Worm (Caenorhabditis elegans) whole organism, young adult: Measurements from ENCODE around the gene crp-1.

Experiments used
- B0261.1 ChIP-seq: sonication (generic microtip); optimal IDR thresholded peaks from 2 replicates; lab custom pipeline; 2016; ENCODE audit warnings: mild to moderate bottlenecking, missing genetic modification characterization, moderate library complexity, missing compliant biosample characterization
- C17E4.6 ChIP-seq: fragments of 200-800 bp; sonication (Bioruptor generic); IDR thresholded peaks from 2 replicates; pipeline ENCODE4 v1.3.6; 2022; ENCODE audit warnings: missing genetic modification reagents, missing genetic modification characterization, missing compliant biosample characterization
- D2030.7 ChIP-seq: fragments of 200-800 bp; sonication (Bioruptor generic); IDR thresholded peaks from 2 replicates; pipeline ENCODE4 v1.3.6; 2022; ENCODE audit warnings: missing genetic modification reagents, missing genetic modification characterization, missing compliant biosample characterization
- F23B12.7 ChIP-seq: sonication (generic microtip); optimal IDR thresholded peaks from 2 replicates; lab custom pipeline; 2017; ENCODE audit warnings: missing genetic modification characterization, mild to moderate bottlenecking, missing compliant biosample characterization, antibody characterized with exemption, moderate library complexity; ENCODE audit not compliant: insufficient read depth
- F57C9.4 ChIP-seq: sonication (generic microtip); optimal IDR thresholded peaks from 2 replicates; lab custom pipeline; 2017; ENCODE audit warnings: mild to moderate bottlenecking, missing genetic modification characterization, missing compliant biosample characterization
- K11D2.4 ChIP-seq: fragments of 200-800 bp; sonication (Bioruptor generic); IDR thresholded peaks from 2 replicates; pipeline ENCODE4 v1.3.6; 2022; ENCODE audit warnings: missing genetic modification reagents, missing genetic modification characterization, missing compliant biosample characterization
- Y67H2A.10 ChIP-seq: fragments of 200-800 bp; sonication (Bioruptor generic); conservative IDR thresholded peaks from 2 replicates; pipeline ENCODE4 v1.3.6; 2022; ENCODE audit warnings: missing genetic modification reagents, missing genetic modification characterization, missing compliant biosample characterization
- Y95B8A.8 ChIP-seq: fragments of 200-800 bp; sonication (Bioruptor generic); IDR thresholded peaks from 2 replicates; pipeline ENCODE4 v1.3.6; 2022; ENCODE audit warnings: missing genetic modification reagents, missing genetic modification characterization, missing compliant biosample characterization
- ZK185.1 ChIP-seq: sonication (generic microtip); optimal IDR thresholded peaks from 2 replicates; lab custom pipeline; 2016; ENCODE audit warnings: mild to moderate bottlenecking, missing genetic modification characterization, missing compliant biosample characterization; ENCODE audit not compliant: poor library complexity, severe bottlenecking
- attf-6 ChIP-seq: fragments of 200-800 bp; sonication (Bioruptor generic); IDR thresholded peaks from 2 replicates; pipeline ENCODE4 v1.3.6; 2022; ENCODE audit warnings: missing genetic modification reagents, missing genetic modification characterization, missing compliant biosample characterization
- cebp-2 ChIP-seq: fragments of 200-800 bp; sonication (Bioruptor generic); IDR thresholded peaks from 2 replicates; pipeline ENCODE4 v1.3.6; 2022; ENCODE audit warnings: missing genetic modification characterization, missing compliant biosample characterization
- ceh-100 ChIP-seq: fragments of 200-800 bp; sonication (Bioruptor generic); IDR thresholded peaks from 2 replicates; pipeline ENCODE4 v1.3.6; 2022; ENCODE audit warnings: missing genetic modification reagents, missing genetic modification characterization, missing compliant biosample characterization
- dox-1 ChIP-seq: fragments of 200-800 bp; sonication (Bioruptor generic); IDR thresholded peaks from 2 replicates; pipeline ENCODE4 v1.3.6; 2022; ENCODE audit warnings: missing genetic modification reagents, missing genetic modification characterization, missing compliant biosample characterization
- dpff-1 ChIP-seq: sonication (generic microtip); optimal IDR thresholded peaks from 2 replicates; lab custom pipeline; 2017; ENCODE audit warnings: mild to moderate bottlenecking, missing genetic modification characterization, missing compliant biosample characterization
- egl-18 ChIP-seq: fragments of 200-800 bp; sonication (Bioruptor generic); IDR thresholded peaks from 2 replicates; pipeline ENCODE4 v1.3.6; 2022; ENCODE audit warnings: missing genetic modification reagents, missing genetic modification characterization, missing compliant biosample characterization
- egrh-3 ChIP-seq: fragments of 200-800 bp; sonication (Bioruptor generic); IDR thresholded peaks from 2 replicates; pipeline ENCODE4 v1.3.6; 2022; ENCODE audit warnings: missing genetic modification reagents, missing genetic modification characterization, missing compliant biosample characterization
- gei-17 ChIP-seq: fragments of 200-800 bp; sonication (Bioruptor generic); optimal IDR thresholded peaks from 2 replicates; lab custom pipeline; 2018; ENCODE audit warnings: mild to moderate bottlenecking, missing genetic modification characterization, missing compliant biosample characterization
- him-1 ChIP-seq: sonication (generic microtip); optimal IDR thresholded peaks from 2 replicates; lab custom pipeline; 2016; ENCODE audit warnings: missing genotype, missing genetic modification reagents, missing genetic modification characterization, missing compliant biosample characterization
- hlh-12 ChIP-seq: sonication (generic microtip); optimal IDR thresholded peaks from 2 replicates; lab custom pipeline; 2016; ENCODE audit warnings: missing genetic modification characterization, missing compliant biosample characterization
- hlh-26 ChIP-seq: fragments of 200-800 bp; sonication (Bioruptor generic); conservative IDR thresholded peaks from 2 replicates; pipeline ENCODE4 v1.3.6; 2022; ENCODE audit warnings: missing genetic modification reagents, missing genetic modification characterization, missing compliant biosample characterization
- hmg-20 ChIP-seq: fragments of 200-800 bp; sonication (Bioruptor generic); IDR thresholded peaks from 2 replicates; pipeline ENCODE4 v1.3.6; 2022; ENCODE audit warnings: missing genetic modification reagents, missing genetic modification characterization, missing compliant biosample characterization
- hrde-1 ChIP-seq: sonication (generic microtip); optimal IDR thresholded peaks from 2 replicates; lab custom pipeline; 2016; ENCODE audit warnings: missing genetic modification characterization, mild to moderate bottlenecking, missing compliant biosample characterization, moderate library complexity, missing genotype, missing genetic modification reagents, borderline replicate concordance
- hsf-1 ChIP-seq: fragments of 200-800 bp; sonication (Bioruptor generic); IDR thresholded peaks from 2 replicates; pipeline ENCODE4 v1.3.6; 2022; ENCODE audit warnings: missing genetic modification reagents, missing genetic modification characterization, missing compliant biosample characterization
- let-607 ChIP-seq, 2 experiments: fragments of 200-800 bp in 1 of 2; sonication (Bioruptor generic) in 1 of 2; sonication (generic microtip) in 1 of 2; optimal IDR thresholded peaks; 2 replicates each; lab custom pipeline; 2016 to 2018; ENCODE audit warnings: mild to moderate bottlenecking in 2 of 2, missing compliant biosample characterization in 2 of 2, missing genetic modification characterization in 2 of 2, moderate library complexity in 2 of 2, missing genotype in 1 of 2
- lin-26 ChIP-seq: fragments of 200-800 bp; sonication (Bioruptor generic); IDR thresholded peaks from 2 replicates; pipeline ENCODE4 v1.3.6; 2022; ENCODE audit warnings: missing genetic modification reagents, missing genetic modification characterization, missing compliant biosample characterization
- lin-35 ChIP-seq, 3 experiments: fragments of 150-350 bp in 2 of 3; sonication (generic microtip) in 1 of 3; optimal IDR thresholded peaks; 2 replicates each; lab custom pipeline; 2014 to 2018; ENCODE audit warnings: missing biosample characterization in 3 of 3, missing genetic modification characterization in 3 of 3, missing genetic modification reagents in 3 of 3
- madf-3 ChIP-seq: fragments of 200-800 bp; sonication (Bioruptor generic); IDR thresholded peaks from 2 replicates; pipeline ENCODE4 v1.3.6; 2022; ENCODE audit warnings: missing genetic modification reagents, missing genetic modification characterization, missing compliant biosample characterization
- madf-8 ChIP-seq: fragments of 200-800 bp; sonication (Bioruptor generic); conservative IDR thresholded peaks from 2 replicates; pipeline ENCODE4 v1.3.6; 2022; ENCODE audit warnings: missing genetic modification reagents, missing genetic modification characterization, missing compliant biosample characterization
- nfyb-1 ChIP-seq: fragments of 200-800 bp; sonication (Bioruptor generic); IDR thresholded peaks from 2 replicates; pipeline ENCODE4 v1.3.6; 2022; ENCODE audit warnings: missing genetic modification reagents, missing genetic modification characterization, missing compliant biosample characterization
- nhr-179 ChIP-seq: sonication (generic microtip); optimal IDR thresholded peaks from 2 replicates; lab custom pipeline; 2016; ENCODE audit warnings: mild to moderate bottlenecking, missing genetic modification characterization, missing compliant biosample characterization
- nhr-80 ChIP-seq: sonication (generic microtip); optimal IDR thresholded peaks from 2 replicates; lab custom pipeline; 2016; ENCODE audit warnings: missing genetic modification characterization, missing compliant biosample characterization
- sea-2 ChIP-seq: fragments of 200-800 bp; sonication (Bioruptor generic); IDR thresholded peaks from 2 replicates; pipeline ENCODE4 v1.3.6; 2022; ENCODE audit warnings: missing genetic modification characterization, missing compliant biosample characterization
- snpc-1.3 ChIP-seq: sonication (generic microtip); optimal IDR thresholded peaks from 2 replicates; lab custom pipeline; 2017; ENCODE audit warnings: missing genetic modification characterization, mild to moderate bottlenecking, missing compliant biosample characterization, antibody characterized with exemption, moderate library complexity, missing genotype, missing genetic modification reagents; ENCODE audit not compliant: insufficient read depth
- snpc-4 ChIP-seq, 5 experiments: fragments of 150-350 bp in 1 of 5; sonication (generic microtip) in 4 of 5; optimal IDR thresholded peaks; 2 replicates each; lab custom pipeline; 2014 to 2018; ENCODE audit warnings: missing genetic modification characterization in 5 of 5, missing biosample characterization in 3 of 5, antibody characterized with exemption in 2 of 5, mild to moderate bottlenecking in 2 of 5, missing compliant biosample characterization in 2 of 5, missing genotype in 2 of 5, moderate library complexity in 2 of 5, missing genetic modification reagents in 1 of 5
- somi-1 ChIP-seq: fragments of 200-800 bp; sonication (Bioruptor generic); optimal IDR thresholded peaks from 2 replicates; lab custom pipeline; 2018; ENCODE audit warnings: mild to moderate bottlenecking, missing genetic modification characterization, missing compliant biosample characterization
- unc-62 ChIP-seq: fragments of 150-350 bp; optimal IDR thresholded peaks from 2 replicates; lab custom pipeline; 2014; ENCODE audit warnings: missing biosample characterization, missing genetic modification reagents, missing genetic modification characterization
- ztf-26 ChIP-seq: sonication (generic microtip); optimal IDR thresholded peaks from 2 replicates; lab custom pipeline; 2017; ENCODE audit warnings: missing genetic modification characterization, missing compliant biosample characterization

Gene crp-1

DNA sequence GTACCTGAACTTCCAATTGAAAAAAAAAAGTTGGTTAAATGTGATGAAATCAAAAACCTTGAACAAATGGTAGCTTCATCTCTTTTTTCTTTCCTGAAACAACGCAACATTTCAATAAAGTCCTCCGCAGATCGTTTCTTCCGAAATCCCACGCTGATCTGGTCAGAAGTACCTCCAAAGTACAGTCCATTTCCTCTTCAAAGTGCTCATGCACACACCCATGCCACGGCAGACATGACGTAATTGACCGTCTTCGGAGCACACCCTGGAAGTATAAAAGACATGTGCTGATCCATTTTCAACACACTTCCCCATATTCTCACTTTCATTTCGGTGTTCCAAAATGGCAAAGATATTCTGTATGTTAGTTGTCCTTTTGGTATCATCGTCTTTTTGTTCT lies 25.5 kb downstream of the crp-1 start, which contains the start of gene C35A5.10:
TSS of gene C35A5.10 (plus strand) at position 301 of the 400 bp plus-strand sequence.
- TF ChIP-seq snpc-1.3 (tag; lab: Kevin White, UChicago): no peak
- TF ChIP-seq lin-26 (GFP tag; lab: Robert Waterston, UW): no peak
- TF ChIP-seq ceh-100 (GFP tag; lab: Robert Waterston, UW): no peak

DNA sequence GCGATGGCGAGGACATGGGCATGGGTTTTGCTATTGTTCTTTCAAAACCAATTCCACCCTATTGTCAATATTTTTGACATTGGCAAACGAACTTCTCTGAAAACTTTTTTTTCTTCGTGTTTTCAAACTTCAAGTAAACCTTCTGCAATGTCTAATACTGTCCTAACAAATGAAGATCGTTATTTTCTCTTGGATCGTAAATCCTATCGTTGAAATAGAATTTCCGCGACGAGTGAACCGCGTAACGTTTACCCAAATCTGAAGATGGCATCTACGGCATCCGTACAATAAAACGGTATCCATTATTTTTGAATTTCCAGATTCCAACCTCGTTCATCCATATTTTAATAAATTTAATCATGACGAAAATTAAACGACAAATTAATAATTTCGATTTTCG lies 27.2 kb downstream of the crp-1 start, which contains the start of gene C35A5.5:
TSS of gene C35A5.5 (plus strand) at position 301 of the 400 bp plus-strand sequence.
- TF ChIP-seq nfyb-1 (GFP tag; lab: Robert Waterston, UW) (no peak), lin-26 (GFP tag; lab: Robert Waterston, UW) (no peak), hlh-12 (tag; lab: Kevin White, UChicago) (no peak), sea-2 (GFP tag; lab: Robert Waterston, UW) (no peak), hmg-20 (GFP tag; lab: Robert Waterston, UW) (no peak), nhr-80 (tag; lab: Kevin White, UChicago) (no peak), hrde-1 (tag; lab: Kevin White, UChicago) (no peak)

DNA sequence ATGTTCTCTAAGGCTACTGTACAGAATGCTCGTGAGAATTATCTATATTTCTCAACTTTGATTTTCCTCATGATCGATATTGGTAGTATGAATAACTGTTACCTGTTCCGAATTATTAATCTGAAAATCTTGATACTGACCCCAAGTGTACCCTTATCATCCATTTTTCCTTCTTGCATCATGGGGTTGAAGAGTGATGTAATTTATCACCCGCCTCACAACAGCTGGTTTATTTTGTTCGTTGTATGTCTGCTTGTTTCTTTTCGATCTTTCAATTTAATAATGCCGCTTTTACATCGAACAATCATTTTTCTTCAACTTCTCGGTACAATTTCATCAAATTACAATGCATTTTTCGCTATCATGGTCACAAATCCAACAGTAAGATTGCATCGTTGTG lies 30.5 kb downstream of the crp-1 start, which contains the start of gene C35A5.6:
TSS of gene C35A5.6 (plus strand) at position 283 of the 400 bp plus-strand sequence.
- TF ChIP-seq dpff-1 (tag; lab: Kevin White, UChicago): no peak
- TF ChIP-seq lin-35 (GFP tag; optimal IDR thresholded peaks at IDR 0.05; lab: Kevin White, UChicago): no peak
- no peak for TF ChIP-seq madf-8 (GFP tag; lab: Robert Waterston, UW)
- no peak for TF ChIP-seq madf-3

DNA sequence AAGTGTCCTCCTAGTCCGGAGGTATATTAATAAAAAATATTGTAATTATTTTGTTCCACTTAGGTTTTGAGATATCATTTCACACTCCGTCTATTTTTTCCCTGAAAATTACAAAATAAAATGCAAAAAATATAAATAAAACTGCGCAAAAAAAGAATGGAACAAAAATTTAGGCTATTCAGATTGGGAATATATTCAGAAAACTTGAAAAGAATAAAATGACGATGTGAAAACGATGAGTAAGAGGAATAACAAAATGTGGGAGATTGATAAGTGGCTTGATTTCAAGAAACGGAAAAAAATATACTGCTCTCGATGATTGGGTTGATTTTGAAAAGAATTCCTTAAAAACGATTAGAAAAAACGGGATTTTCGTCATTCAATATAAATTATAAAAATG lies 35.9 kb downstream of the crp-1 start, which contains the start of gene dmsr-8:
TSS of gene dmsr-8 (minus strand) at position 101 of the 400 bp plus-strand sequence.
- no peak for TF ChIP-seq D2030.7 (GFP tag; lab: Robert Waterston, UW)
- no peak for TF ChIP-seq egl-18
- TF ChIP-seq let-607 (tag; optimal IDR thresholded peaks at IDR 0.05; lab: Kevin White, UChicago): no peak
- TF ChIP-seq C17E4.6 (GFP tag; lab: Robert Waterston, UW): no peak
- no peak for TF ChIP-seq hmg-20 (GFP tag; lab: Robert Waterston, UW)
- TF ChIP-seq egrh-3 (GFP tag; lab: Robert Waterston, UW): no peak
- TF ChIP-seq ZK185.1 (tag; lab: Kevin White, UChicago): no peak
- TF ChIP-seq hsf-1 (GFP tag; lab: Robert Waterston, UW): no peak
- no peak for TF ChIP-seq snpc-4 (GFP tag; optimal IDR thresholded peaks at IDR 0.05; lab: Kevin White, UChicago)
- TF ChIP-seq snpc-4 (tag; optimal IDR thresholded peaks at IDR 0.05; lab: Kevin White, UChicago): no peak
- no peak for TF ChIP-seq gei-17 (GFP tag; lab: Kevin White, UChicago)
- no peak for TF ChIP-seq cebp-2 (GFP tag; lab: Robert Waterston, UW)
- TF ChIP-seq dox-1 (GFP tag; lab: Robert Waterston, UW): no peak
- no peak for TF ChIP-seq somi-1 (GFP tag; lab: Kevin White, UChicago)
- TF ChIP-seq nhr-179 (tag; lab: Kevin White, UChicago): no peak

DNA sequence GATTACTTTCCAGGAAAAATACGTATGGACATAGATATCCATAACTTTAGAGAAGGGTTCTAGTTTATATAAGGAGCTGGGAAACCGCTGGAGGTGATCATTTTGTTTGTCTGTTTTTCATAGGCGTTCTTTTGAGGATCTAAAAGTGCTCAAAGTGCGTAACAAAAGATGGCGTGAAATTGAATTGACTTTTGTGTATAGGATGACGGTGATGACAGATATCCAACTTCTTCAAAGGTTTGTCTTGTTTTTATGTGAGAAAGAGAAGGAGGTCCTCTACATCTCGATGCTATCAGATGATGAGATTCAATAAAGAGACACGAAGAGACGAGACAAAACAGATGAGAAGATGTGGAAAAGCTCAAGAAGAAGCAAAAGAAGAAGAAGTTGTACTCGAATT lies 38.3 kb downstream of the crp-1 start:
- TF ChIP-seq Y67H2A.10: no peak
- no peak for TF ChIP-seq madf-8 (GFP tag; lab: Robert Waterston, UW)
- TF ChIP-seq B0261.1 (tag; lab: Kevin White, UChicago): no peak
- no peak for TF ChIP-seq hlh-26 (GFP tag; lab: Robert Waterston, UW)
- no peak for TF ChIP-seq F57C9.4 (tag; lab: Kevin White, UChicago)
- no peak for TF ChIP-seq attf-6 (GFP tag; lab: Robert Waterston, UW)
- no peak for TF ChIP-seq ztf-26 (tag; lab: Kevin White, UChicago)
- no peak for TF ChIP-seq nhr-80 (tag; lab: Kevin White, UChicago)
- no peak for TF ChIP-seq K11D2.4 (GFP tag; lab: Robert Waterston, UW)
- no peak for TF ChIP-seq egl-18
- TF ChIP-seq F23B12.7 (tag; lab: Kevin White, UChicago): no peak
- TF ChIP-seq unc-62: no peak
- no peak for TF ChIP-seq him-1
- no peak for TF ChIP-seq lin-35 (GFP tag; optimal IDR thresholded peaks at IDR 0.05; lab: Kevin White, UChicago)
- no peak for TF ChIP-seq Y95B8A.8 (GFP tag; lab: Robert Waterston, UW)
- TF ChIP-seq hlh-12 (tag; lab: Kevin White, UChicago): no peak
- TF ChIP-seq dpff-1 (tag; lab: Kevin White, UChicago): no peak
- TF ChIP-seq, all 124 proteins: peak for 0
